Worm (Caenorhabditis elegans): Measurements from ENCODE around the gene Y42A5A.1.
A peak's percentile ranks its signal among the peaks of the same experiment; 100 is the strongest.

The Y42A5A.1 gene

ce11 chrV:11123817-11124337, 36.1 kb downstream of the Y42A5A.1 start, which contains the start of the genes atp-5 and lmtr-3 (continued):
- no peak for TF ChIP-seq sea-2 (GFP tag; IDR thresholded peaks at IDR 0.05)
- peak; percentile 16 for TF ChIP-seq rpc-1 (optimal IDR thresholded peaks at IDR 0.05)
- no peak for TF ChIP-seq rpc-1 (tag; optimal IDR thresholded peaks at IDR 0.05)
- no peak for TF ChIP-seq Y95B8A.8 (GFP tag; IDR thresholded peaks at IDR 0.05)
- TF ChIP-seq ekl-4 (GFP tag; IDR thresholded peaks at IDR 0.05) = no peak
- TF ChIP-seq attf-6 (GFP tag; IDR thresholded peaks at IDR 0.05) = no peak
- peak; percentile 4 for TF ChIP-seq somi-1 (GFP tag; optimal IDR thresholded peaks at IDR 0.05)
- TF ChIP-seq bed-2 (GFP tag; IDR thresholded peaks at IDR 0.05) = peak; percentile 94
- peak; percentile 29 for TF ChIP-seq snpc-4 (GFP tag; optimal IDR thresholded peaks at IDR 0.05)
- TF ChIP-seq snpc-4 (tag; optimal IDR thresholded peaks at IDR 0.05) = peak; percentile 7 to 62 (median 49)
- 0 out of 2 replicates have a peak, but pooled peaks have one; percentile 22 for TF ChIP-seq C06A6.2 (GFP tag; conservative IDR thresholded peaks at IDR 0.05)
- TF ChIP-seq F33H1.4 (GFP tag; IDR thresholded peaks at IDR 0.05) = peak; percentile 31; the same call in 1 of the 2 replicates
- TF ChIP-seq attf-3 (GFP tag; conservative IDR thresholded peaks at IDR 0.05) = peak; percentile 63; the same call in 1 of the 2 replicates
- peak; percentile 76 for TF ChIP-seq Y67H2A.10 (GFP tag; conservative IDR thresholded peaks at IDR 0.05)
- 0 out of 2 replicates have a peak, but pooled peaks have one; percentile 37 for TF ChIP-seq Y53G8AR.9 (GFP tag; conservative IDR thresholded peaks at IDR 0.05)
- TF ChIP-seq sdz-38 (tag; optimal IDR thresholded peaks at IDR 0.05) = no peak
- no peak; the same call in 1 of the 2 replicates for TF ChIP-seq ztf-6 (GFP tag; IDR thresholded peaks at IDR 0.05)
- peak; percentile 48 for TF ChIP-seq ztf-18 (tag; optimal IDR thresholded peaks at IDR 0.05)
- TF ChIP-seq T26A5.8 (tag; optimal IDR thresholded peaks at IDR 0.05) = no peak
- TF ChIP-seq unc-130 (GFP tag; optimal IDR thresholded peaks at IDR 0.05) = peak; percentile 92
- TF ChIP-seq pbrm-1 (GFP tag; IDR thresholded peaks at IDR 0.05) = peak; percentile 65; the same call in 1 of the 2 replicates
- TF ChIP-seq nhr-120 (GFP tag; IDR thresholded peaks at IDR 0.05) = no peak
- TF ChIP-seq ccch-3 (GFP tag; optimal IDR thresholded peaks at IDR 0.05) = peak; percentile 23
- no peak for TF ChIP-seq aptf-3 (GFP tag; IDR thresholded peaks at IDR 0.05)
- no peak for TF ChIP-seq repo-1 (tag; optimal IDR thresholded peaks at IDR 0.05)
- TF ChIP-seq ztf-3 (GFP tag; optimal IDR thresholded peaks at IDR 0.05) = no peak
- TF ChIP-seq bed-1 (GFP tag; IDR thresholded peaks at IDR 0.05) = no peak
- TF ChIP-seq K11D2.4 (GFP tag; IDR thresholded peaks at IDR 0.05) = peak; percentile 63; the same call in 1 of the 2 replicates
- 0 out of 2 replicates have a peak, but pooled peaks have one; percentile 28 for TF ChIP-seq hmg-20 (GFP tag; IDR thresholded peaks at IDR 0.05)
- peak; percentile 68 for TF ChIP-seq madf-10 (tag; optimal IDR thresholded peaks at IDR 0.05)
- TF ChIP-seq egl-18 (GFP tag; IDR thresholded peaks at IDR 0.05) = no peak
- no peak for TF ChIP-seq mes-4 (tag; optimal IDR thresholded peaks at IDR 0.05)
- TF ChIP-seq hmg-1.2 (GFP tag; IDR thresholded peaks at IDR 0.05) = no peak; the same call in 1 of the 2 replicates
- TF ChIP-seq ztf-25 (GFP tag; IDR thresholded peaks at IDR 0.05) = peak; percentile 90
- TF ChIP-seq ceh-58 (GFP tag; IDR thresholded peaks at IDR 0.05) = no peak
- TF ChIP-seq F10E7.11 (tag; optimal IDR thresholded peaks at IDR 0.05) = no peak
- no peak for TF ChIP-seq mel-28 (tag; optimal IDR thresholded peaks at IDR 0.05; ENCODE audit: borderline replicate concordance)
- TF ChIP-seq dox-1 (GFP tag; IDR thresholded peaks at IDR 0.05) = peak; percentile 93
- no peak for TF ChIP-seq egl-44 (GFP tag; IDR thresholded peaks at IDR 0.05)
- TF ChIP-seq K12H6.12 (tag; optimal IDR thresholded peaks at IDR 0.05) = no peak
- TF ChIP-seq aptf-2 (GFP tag; conservative IDR thresholded peaks at IDR 0.05) = peak; percentile 62
- TF ChIP-seq lsl-1 (GFP tag; optimal IDR thresholded peaks at IDR 0.05) = peak; percentile 51
- no peak for TF ChIP-seq lag-1 (GFP tag; IDR thresholded peaks at IDR 0.05)
- TF ChIP-seq B0019.2 (GFP tag; conservative IDR thresholded peaks at IDR 0.05) = peak; percentile 76
- TF ChIP-seq ceh-100 (GFP tag; IDR thresholded peaks at IDR 0.05) = peak; percentile 75
- no peak for TF ChIP-seq nfya-1 (tag; optimal IDR thresholded peaks at IDR 0.05; ENCODE audit: borderline replicate concordance, insufficient read depth)
- TF ChIP-seq B0261.1 (tag; optimal IDR thresholded peaks at IDR 0.05) = no peak
- TF ChIP-seq F39B2.1 (GFP tag; IDR thresholded peaks at IDR 0.05) = no peak
- TF ChIP-seq lsy-27 (tag; optimal IDR thresholded peaks at IDR 0.05; ENCODE audit: borderline replicate concordance, insufficient read depth) = no peak

All from whole organism, young adult.